Worm (Caenorhabditis elegans): ENCODE data around the gene idi-1.

- TF ChIP-seq him-1 (tag; optimal IDR thresholded peaks at IDR 0.05) (no peak), W03F9.2 (tag; optimal IDR thresholded peaks at IDR 0.05) (no peak)
Observed at ce11 chrIII:8047412-8047811, 44.1 kb upstream of the idi-1 start, which contains the start of gene K12H4.2.

Measured in whole organism, L4/young adult.